Worm (Caenorhabditis elegans): ENCODE measurements around the gene nxf-2.

DNA sequence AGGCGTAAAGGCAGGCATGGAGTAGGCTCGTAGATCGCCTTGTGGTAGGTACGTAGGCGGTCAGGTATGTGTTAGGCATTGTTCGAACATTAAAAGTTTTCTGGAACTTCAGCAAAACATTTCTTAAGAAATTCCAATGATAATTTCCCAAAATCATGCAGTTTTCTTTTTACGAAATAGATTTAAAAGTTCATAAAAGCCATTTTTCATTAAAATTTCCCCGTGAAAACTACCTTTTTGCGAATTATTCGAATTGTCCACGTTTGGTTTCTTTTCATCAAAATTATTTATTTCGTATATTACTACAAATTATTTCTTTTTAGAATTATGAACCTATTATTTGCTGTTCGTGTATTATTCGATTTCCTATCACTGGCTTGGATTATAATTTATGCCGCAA lies 22.9 kb downstream of the nxf-2 start, which contains the start of gene C15H11.13:
- TF ChIP-seq ztf-11 (tag; optimal IDR thresholded peaks at IDR 0.05) = no peak
- TF ChIP-seq cnd-1 (tag; optimal IDR thresholded peaks at IDR 0.05) = no peak
- no peak for TF ChIP-seq ceh-83 (GFP tag; optimal IDR thresholded peaks at IDR 0.05)
- no peak for TF ChIP-seq ham-2 (GFP tag; optimal IDR thresholded peaks at IDR 0.05)
- TF ChIP-seq unc-62 (GFP tag; optimal IDR thresholded peaks at IDR 0.05) = no peak
- no peak for TF ChIP-seq nhr-12 (tag; optimal IDR thresholded peaks at IDR 0.05)
- TF ChIP-seq nhr-2 (tag; optimal IDR thresholded peaks at IDR 0.05) = no peak
- TF ChIP-seq ceh-39 (tag; optimal IDR thresholded peaks at IDR 0.05) = no peak
- TF ChIP-seq nhr-28 (tag; optimal IDR thresholded peaks at IDR 0.05) = no peak
- TF ChIP-seq lsy-2 (tag; optimal IDR thresholded peaks at IDR 0.05) = no peak
- TF ChIP-seq nhr-237 (tag; optimal IDR thresholded peaks at IDR 0.05) = no peak

Measured in whole organism, mixed stage, embryonic.